Worm (Caenorhabditis elegans) whole organism, L2 larva: ENCODE results near the gene Y54G2A.76.
A peak's percentile ranks its signal among the peaks of the same experiment; 100 is the strongest.

ENCODE experiments used
- F13H6.1 ChIP-seq: sonication (generic microtip); optimal IDR thresholded peaks from 2 replicates; lab custom pipeline; 2016; ENCODE audit warnings: missing genetic modification characterization, missing compliant biosample characterization
- R02D3.7 ChIP-seq: fragments of 150-350 bp; optimal IDR thresholded peaks from 2 replicates; lab custom pipeline; 2014; ENCODE audit warnings: missing biosample characterization, missing genetic modification characterization
- Y55F3AM.14 ChIP-seq: fragments of 200-800 bp; sonication (Bioruptor generic); optimal IDR thresholded peaks from 2 replicates; lab custom pipeline; 2018; ENCODE audit warnings: mild to moderate bottlenecking, missing genetic modification characterization, missing compliant biosample characterization
- ZK546.5 ChIP-seq: sonication (generic microtip); optimal IDR thresholded peaks from 2 replicates; lab custom pipeline; 2017; ENCODE audit warnings: missing biosample characterization, missing genetic modification characterization
- alr-1 ChIP-seq: fragments of 150-350 bp; optimal IDR thresholded peaks from 2 replicates; lab custom pipeline; 2014; ENCODE audit warnings: missing biosample characterization, missing genetic modification characterization
- aly-2 ChIP-seq: fragments of 150-350 bp; optimal IDR thresholded peaks from 2 replicates; lab custom pipeline; 2014; ENCODE audit warnings: missing biosample characterization, missing genetic modification characterization
- ama-1 ChIP-seq: fragments of 150-350 bp; optimal IDR thresholded peaks from 2 replicates; lab custom pipeline; 2018; ENCODE audit warnings: inconsistent platforms
- blmp-1 ChIP-seq: sonication (generic microtip); optimal IDR thresholded peaks from 2 replicates; lab custom pipeline; 2017; ENCODE audit warnings: missing genetic modification characterization, mild to moderate bottlenecking, missing compliant biosample characterization, antibody characterized with exemption, moderate library complexity; ENCODE audit not compliant: insufficient read depth
- ceh-16 ChIP-seq: fragments of 150-350 bp; optimal IDR thresholded peaks from 2 replicates; lab custom pipeline; 2014; ENCODE audit warnings: missing biosample characterization, missing genetic modification characterization
- ceh-82 ChIP-seq: fragments of 150-350 bp; optimal IDR thresholded peaks from 2 replicates; lab custom pipeline; 2014; ENCODE audit warnings: missing biosample characterization, missing genetic modification characterization
- crh-2 ChIP-seq: sonication (generic microtip); optimal IDR thresholded peaks from 2 replicates; lab custom pipeline; 2017; ENCODE audit warnings: missing biosample characterization, missing genetic modification characterization
- dmd-4 ChIP-seq: sonication (generic microtip); optimal IDR thresholded peaks from 2 replicates; lab custom pipeline; 2017; ENCODE audit warnings: missing biosample characterization, missing genetic modification characterization
- egl-27 ChIP-seq: sonication (generic microtip); optimal IDR thresholded peaks from 3 replicates; lab custom pipeline; 2017; ENCODE audit warnings: missing biosample characterization, missing genetic modification reagents, missing genetic modification characterization
- elt-1 ChIP-seq: fragments of 150-350 bp; optimal IDR thresholded peaks from 2 replicates; lab custom pipeline; 2014; ENCODE audit warnings: missing biosample characterization, missing genetic modification characterization
- elt-3 ChIP-seq: sonication (generic microtip); optimal IDR thresholded peaks from 2 replicates; lab custom pipeline; 2017; ENCODE audit warnings: missing biosample characterization, missing genetic modification characterization
- fos-1 ChIP-seq: fragments of 150-350 bp; optimal IDR thresholded peaks from 2 replicates; lab custom pipeline; 2014; ENCODE audit warnings: missing biosample characterization, missing genetic modification characterization
- lin-11 ChIP-seq: fragments of 150-350 bp; sonication (generic microtip); optimal IDR thresholded peaks from 2 replicates; lab custom pipeline; 2014; ENCODE audit warnings: missing biosample characterization, missing genetic modification characterization, inconsistent platforms, mixed read lengths
- lin-13 ChIP-seq: fragments of 150-350 bp; optimal IDR thresholded peaks from 2 replicates; lab custom pipeline; 2014; ENCODE audit warnings: missing biosample characterization, missing genetic modification reagents, missing genetic modification characterization
- lin-39 ChIP-seq: fragments of 150-350 bp; optimal IDR thresholded peaks from 2 replicates; lab custom pipeline; 2014; ENCODE audit warnings: missing biosample characterization, missing genetic modification reagents, missing genetic modification characterization
- mbf-1 ChIP-seq: sonication (generic microtip); optimal IDR thresholded peaks from 2 replicates; lab custom pipeline; 2017; ENCODE audit warnings: missing biosample characterization, missing genetic modification characterization
- mdl-1 ChIP-seq, 2 experiments: fragments of 150-350 bp in 1 of 2; sonication (generic microtip) in 1 of 2; optimal IDR thresholded peaks; 2 replicates each; lab custom pipeline; 2017; ENCODE audit warnings: missing biosample characterization in 2 of 2, missing genetic modification characterization in 2 of 2
- nhr-10 ChIP-seq: sonication (generic microtip); optimal IDR thresholded peaks from 2 replicates; lab custom pipeline; 2017; ENCODE audit warnings: missing biosample characterization, missing genetic modification characterization
- nhr-11 ChIP-seq: fragments of 150-350 bp; optimal IDR thresholded peaks from 2 replicates; lab custom pipeline; 2014; ENCODE audit warnings: missing biosample characterization, missing genetic modification characterization
- nhr-129 ChIP-seq: fragments of 150-350 bp; optimal IDR thresholded peaks from 2 replicates; lab custom pipeline; 2014; ENCODE audit warnings: missing biosample characterization, missing genetic modification characterization
- nhr-21 ChIP-seq: fragments of 150-350 bp; optimal IDR thresholded peaks from 2 replicates; lab custom pipeline; 2014; ENCODE audit warnings: missing biosample characterization, missing genetic modification characterization
- nhr-23 ChIP-seq: fragments of 150-350 bp; optimal IDR thresholded peaks from 2 replicates; lab custom pipeline; 2014; ENCODE audit warnings: missing biosample characterization, missing genetic modification reagents, missing genetic modification characterization
- nhr-237 ChIP-seq: fragments of 150-350 bp; optimal IDR thresholded peaks from 2 replicates; lab custom pipeline; 2014; ENCODE audit warnings: missing biosample characterization, missing genetic modification characterization
- nhr-25 ChIP-seq: fragments of 150-350 bp; sonication (generic microtip); optimal IDR thresholded peaks from 3 replicates; lab custom pipeline; 2014; ENCODE audit warnings: missing biosample characterization, missing genetic modification characterization
- nhr-6 ChIP-seq: fragments of 150-350 bp; optimal IDR thresholded peaks from 2 replicates; lab custom pipeline; 2014; ENCODE audit warnings: missing biosample characterization, missing genetic modification characterization
- nhr-77 ChIP-seq: fragments of 150-350 bp; optimal IDR thresholded peaks from 2 replicates; lab custom pipeline; 2014; ENCODE audit warnings: missing biosample characterization, missing genetic modification characterization
- sem-4 ChIP-seq: fragments of 150-350 bp; optimal IDR thresholded peaks from 2 replicates; lab custom pipeline; 2014; ENCODE audit warnings: missing biosample characterization, missing genetic modification reagents, missing genetic modification characterization
- skn-1 ChIP-seq: sonication (generic microtip); optimal IDR thresholded peaks from 2 replicates; lab custom pipeline; 2017; ENCODE audit warnings: missing biosample characterization, missing genetic modification characterization
- sma-3 ChIP-seq: sonication (generic microtip); optimal IDR thresholded peaks from 2 replicates; lab custom pipeline; 2016; ENCODE audit warnings: missing genetic modification reagents, missing genetic modification characterization, missing compliant biosample characterization
- sma-9 ChIP-seq, 2 experiments: fragments of 150-350 bp in 1 of 2; sonication (generic microtip) in 1 of 2; optimal IDR thresholded peaks; 2 replicates each; lab custom pipeline; 2014 to 2016; ENCODE audit warnings: missing genetic modification characterization in 2 of 2, mild to moderate bottlenecking in 1 of 2, missing biosample characterization in 1 of 2, missing compliant biosample characterization in 1 of 2, missing genetic modification reagents in 1 of 2, moderate library complexity in 1 of 2
- snpc-4 ChIP-seq: fragments of 150-350 bp; optimal IDR thresholded peaks from 2 replicates; lab custom pipeline; 2014; ENCODE audit warnings: missing biosample characterization, missing genetic modification characterization
- unc-39 ChIP-seq: fragments of 150-350 bp; optimal IDR thresholded peaks from 2 replicates; lab custom pipeline; 2014; ENCODE audit warnings: missing biosample characterization, missing genetic modification characterization
- zag-1 ChIP-seq: fragments of 150-350 bp; optimal IDR thresholded peaks from 2 replicates; lab custom pipeline; 2014; ENCODE audit warnings: missing biosample characterization, missing genetic modification characterization
- ztf-11 ChIP-seq: sonication (generic microtip); optimal IDR thresholded peaks from 2 replicates; lab custom pipeline; 2017; ENCODE audit warnings: missing biosample characterization, missing genetic modification characterization
- ztf-4 ChIP-seq: fragments of 150-350 bp; optimal IDR thresholded peaks from 2 replicates; lab custom pipeline; 2014; ENCODE audit warnings: missing biosample characterization, missing genetic modification characterization

Gene Y54G2A.76

ce11 chrIV:2809208-2809607 lies at the start of gene Y54G2A.76:
Y54G2A.76 (plus strand) TSS chrIV:2809410.
- no peak for TF ChIP-seq fos-1 (tag; lab: Kevin White, UChicago)
- TF ChIP-seq aly-2 (tag; lab: Kevin White, UChicago): no peak
- no peak for TF ChIP-seq mbf-1 (tag; lab: Kevin White, UChicago)
- no peak for TF ChIP-seq unc-39 (tag; lab: Kevin White, UChicago)
- no peak for TF ChIP-seq zag-1 (tag; lab: Kevin White, UChicago)
- no peak for TF ChIP-seq lin-13 (GFP tag; lab: Kevin White, UChicago)
- TF ChIP-seq ZK546.5 (tag; lab: Kevin White, UChicago): no peak
- TF ChIP-seq mdl-1 (tag; optimal IDR thresholded peaks at IDR 0.05; lab: Kevin White, UChicago): no peak
- TF ChIP-seq lin-11 (tag; lab: Kevin White, UChicago): no peak
- TF ChIP-seq nhr-23 (tag; lab: Kevin White, UChicago): no peak
- no peak for TF ChIP-seq blmp-1 (tag; lab: Kevin White, UChicago)
- TF ChIP-seq ama-1 (lab: Kevin White, UChicago): no peak
- no peak for TF ChIP-seq egl-27
- no peak for TF ChIP-seq skn-1 (tag; lab: Kevin White, UChicago)
- TF ChIP-seq nhr-129 (tag; lab: Kevin White, UChicago): no peak
- TF ChIP-seq elt-3 (tag; lab: Kevin White, UChicago): no peak
- no peak for TF ChIP-seq F13H6.1 (tag; lab: Kevin White, UChicago)

- TF ChIP-seq crh-2 (tag; lab: Kevin White, UChicago) (no peak), sma-9 (GFP tag; optimal IDR thresholded peaks at IDR 0.05; lab: Kevin White, UChicago) (no peak), sma-9 (tag; optimal IDR thresholded peaks at IDR 0.05; lab: Kevin White, UChicago) (no peak), nhr-11 (no peak), R02D3.7 (no peak), lin-39 (no peak), ceh-82 (no peak), lin-13 (GFP tag; lab: Kevin White, UChicago) (no peak), sma-3 (GFP tag; lab: Kevin White, UChicago) (no peak), aly-2 (tag; lab: Kevin White, UChicago) (no peak), elt-3 (tag; lab: Kevin White, UChicago) (no peak), ceh-16 (no peak), nhr-237 (no peak)
- TF ChIP-seq, all 48 proteins: peak for 0
These were observed 47.7 kb upstream of the Y54G2A.76 start for ce11 chrIV:2761477-2761876.

- no peak for TF ChIP-seq sem-4 (tag; lab: Kevin White, UChicago)
These were observed 46.8 kb upstream of the Y54G2A.76 start, which contains the start of gene Y54G2A.77 for ce11 chrIV:2762380-2762779. Y54G2A.77 (plus strand) TSS chrIV:2762680.

ce11 chrIV:2764160-2764559 lies 45.0 kb upstream of the Y54G2A.76 start:
- TF ChIP-seq alr-1 (tag; lab: Kevin White, UChicago) (no peak), nhr-25 (peak; percentile 22), nhr-10 (no peak), sem-4 (tag; lab: Kevin White, UChicago) (no peak), snpc-4 (tag; lab: Kevin White, UChicago) (no peak)

- peak; percentile 40 for TF ChIP-seq Y55F3AM.14
- no peak for TF ChIP-seq egl-27
- peak; percentile 67 for TF ChIP-seq nhr-25
These were observed 44.0 kb upstream of the Y54G2A.76 start for ce11 chrIV:2765048-2765708.

ce11 chrIV:2770067-2770466 lies 39.1 kb upstream of the Y54G2A.76 start:
- TF ChIP-seq ceh-16 (no peak), lin-13 (GFP tag; lab: Kevin White, UChicago) (no peak), nhr-77 (tag; lab: Kevin White, UChicago) (no peak), elt-1 (no peak), nhr-21 (tag; lab: Kevin White, UChicago) (no peak), ama-1 (lab: Kevin White, UChicago) (no peak), nhr-10 (no peak), ztf-11 (tag; lab: Kevin White, UChicago) (no peak), ztf-4 (tag; lab: Kevin White, UChicago) (no peak), F13H6.1 (tag; lab: Kevin White, UChicago) (no peak), R02D3.7 (no peak), nhr-6 (no peak), lin-11 (tag; lab: Kevin White, UChicago) (no peak), nhr-23 (tag; lab: Kevin White, UChicago) (no peak), unc-39 (tag; lab: Kevin White, UChicago) (no peak), nhr-129 (tag; lab: Kevin White, UChicago) (no peak), dmd-4 (tag; lab: Kevin White, UChicago) (no peak), nhr-11 (no peak), skn-1 (tag; lab: Kevin White, UChicago) (no peak)
